Fruit fly (Drosophila melanogaster): ENCODE results near the gene Top1.

Gene Top1

dm6 chrX:15319290-15319689 lies at the start of gene Top1 (continued):
- TF ChIP-seq OdsH (GFP tag; optimal IDR thresholded peaks at IDR 0.05) (no peak), ss (GFP tag; optimal IDR thresholded peaks at IDR 0.05) (peak in 1 of 2 experiments; percentile 12), CG6854 (GFP tag; optimal IDR thresholded peaks at IDR 0.05) (peak; percentile 46), Blimp-1 (GFP tag; optimal IDR thresholded peaks at IDR 0.05) (no peak), CG6792 (GFP tag; optimal IDR thresholded peaks at IDR 0.05) (no peak), cyc (GFP tag; optimal IDR thresholded peaks at IDR 0.05) (no peak)

- TF ChIP-seq CG6276 (GFP tag; optimal IDR thresholded peaks at IDR 0.05) (no peak), Gug (GFP tag; IDR thresholded peaks at IDR 0.05) (no peak), CG10631 (GFP tag; optimal IDR thresholded peaks at IDR 0.05) (no peak), CG3032 (tag; optimal IDR thresholded peaks at IDR 0.05) (no peak), pdm3 (GFP tag; optimal IDR thresholded peaks at IDR 0.05) (no peak), CG34406 (GFP tag; optimal IDR thresholded peaks at IDR 0.05) (no peak), dac (GFP tag; optimal IDR thresholded peaks at IDR 0.05) (no peak), cyc (GFP tag; optimal IDR thresholded peaks at IDR 0.05) (no peak), Sox102F (GFP tag; optimal IDR thresholded peaks at IDR 0.05) (no peak), Smox (GFP tag; optimal IDR thresholded peaks at IDR 0.05) (no peak), CG4318 (GFP tag; optimal IDR thresholded peaks at IDR 0.05) (no peak), net (GFP tag; optimal IDR thresholded peaks at IDR 0.05) (no peak), topi (GFP tag; optimal IDR thresholded peaks at IDR 0.05) (no peak)
These were observed 47.0 kb upstream of the Top1 start, which contains the start of gene CG9106 for dm6 chrX:15272305-15272704. TSS of gene CG9106 (minus strand) at chrX:15272405.

dm6 chrX:15292794-15293193 lies 26.5 kb upstream of the Top1 start, which contains the start of gene CG5877:
TSS of gene CG5877 (plus strand) at chrX:15293031.
- TF ChIP-seq dac (GFP tag; optimal IDR thresholded peaks at IDR 0.05): no peak
- no peak for TF ChIP-seq CG15336 (GFP tag; IDR thresholded peaks at IDR 0.05)
- no peak for TF ChIP-seq pdm3 (GFP tag; optimal IDR thresholded peaks at IDR 0.05)

dm6 chrX:15296969-15297816 lies 22.1 kb upstream of the Top1 start, which contains the start of gene gce:
TSS of gene gce (plus strand) at chrX:15297766.
- TF ChIP-seq CG6163 (GFP tag; IDR thresholded peaks at IDR 0.05) (0 out of 3 replicates have a peak, but pooled peaks have one; percentile 7), CG32006 (GFP tag; optimal IDR thresholded peaks at IDR 0.05) (peak; percentile 42), Eip78C (GFP tag) (peak; percentile 48), spab (GFP tag; optimal IDR thresholded peaks at IDR 0.05) (no peak), esn (GFP tag; optimal IDR thresholded peaks at IDR 0.05) (peak; percentile 16), CG31627 (GFP tag; optimal IDR thresholded peaks at IDR 0.05) (no peak), CG6276 (GFP tag; optimal IDR thresholded peaks at IDR 0.05) (peak; percentile 57), net (GFP tag; optimal IDR thresholded peaks at IDR 0.05) (peak; percentile 20), Smox (GFP tag; optimal IDR thresholded peaks at IDR 0.05) (peak; percentile 9), achi (GFP tag; optimal IDR thresholded peaks at IDR 0.05) (peak; percentile 3), CG34406 (GFP tag; optimal IDR thresholded peaks at IDR 0.05) (peak; percentile 35), CG8319 (GFP tag; optimal IDR thresholded peaks at IDR 0.05) (no peak), CG15336 (GFP tag; IDR thresholded peaks at IDR 0.05) (0 out of 2 replicates have a peak, but pooled peaks have one; percentile 27), eg (GFP tag; IDR thresholded peaks at IDR 0.05) (peak; percentile 19), CG3032 (tag; optimal IDR thresholded peaks at IDR 0.05) (peak; percentile 28)

dm6 chrX:15297963-15298297 lies 21.3 kb upstream of the Top1 start:
- TF ChIP-seq CG31627 (GFP tag; optimal IDR thresholded peaks at IDR 0.05) (no peak), cyc (GFP tag; optimal IDR thresholded peaks at IDR 0.05) (no peak), CG16779 (tag; optimal IDR thresholded peaks at IDR 0.05) (no peak), CG8119 (GFP tag; IDR thresholded peaks at IDR 0.05) (no peak), Blimp-1 (GFP tag; optimal IDR thresholded peaks at IDR 0.05) (no peak)

Data from whole organism, prepupa.